Worm (Caenorhabditis elegans): ENCODE measurements around the gene josd-1.

The josd-1 gene

DNA sequence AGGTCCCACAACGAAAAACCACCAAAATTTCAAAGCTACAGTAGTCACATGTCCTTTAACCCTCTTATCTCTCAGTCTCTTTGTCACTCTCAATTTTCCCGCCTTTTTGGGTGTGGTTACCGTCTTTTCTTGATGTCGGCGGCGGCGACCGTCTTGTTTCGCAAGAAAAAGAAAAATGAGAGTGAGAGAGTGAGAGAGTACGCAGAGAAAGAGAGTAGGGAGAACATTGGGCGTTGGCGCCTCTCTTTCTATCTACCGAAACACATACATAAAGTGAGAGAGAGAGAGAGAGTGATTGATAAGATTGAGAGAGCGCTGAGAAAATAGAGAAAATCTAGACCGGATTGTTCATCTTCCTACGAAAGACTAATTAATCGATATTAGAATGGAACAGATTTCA is 39.5 kb downstream of the josd-1 start (continued):
- TF ChIP-seq gei-17 (GFP tag; optimal IDR thresholded peaks at IDR 0.05) (no peak), hlh-26 (GFP tag; conservative IDR thresholded peaks at IDR 0.05) (no peak), bed-1 (GFP tag; IDR thresholded peaks at IDR 0.05) (no peak), C06A6.2 (GFP tag; conservative IDR thresholded peaks at IDR 0.05) (peak; percentile 63), sea-2 (GFP tag; IDR thresholded peaks at IDR 0.05) (no peak), sdz-38 (tag; optimal IDR thresholded peaks at IDR 0.05) (no peak), unc-130 (GFP tag; optimal IDR thresholded peaks at IDR 0.05) (no peak), F10E7.11 (tag; optimal IDR thresholded peaks at IDR 0.05) (no peak), B0336.3 (GFP tag; IDR thresholded peaks at IDR 0.05) (peak; percentile 39; the same call in 1 of the 2 replicates), nfya-2 (GFP tag; IDR thresholded peaks at IDR 0.05) (no peak), snpc-1.3 (tag; optimal IDR thresholded peaks at IDR 0.05; ENCODE audit: insufficient read depth) (no peak), attf-6 (GFP tag; IDR thresholded peaks at IDR 0.05) (no peak), unc-62 (GFP tag; optimal IDR thresholded peaks at IDR 0.05) (no peak), snpc-1.1 (tag; optimal IDR thresholded peaks at IDR 0.05; ENCODE audit: insufficient read depth) (no peak), fkh-3 (tag; optimal IDR thresholded peaks at IDR 0.05) (no peak), Y53F4B.3 (GFP tag; IDR thresholded peaks at IDR 0.05) (no peak), nhr-120 (GFP tag; IDR thresholded peaks at IDR 0.05) (no peak), T07F8.4 (tag; optimal IDR thresholded peaks at IDR 0.05) (no peak), hsf-1 (GFP tag; IDR thresholded peaks at IDR 0.05) (no peak), lin-26 (GFP tag; IDR thresholded peaks at IDR 0.05) (no peak), F39B2.1 (GFP tag; IDR thresholded peaks at IDR 0.05) (no peak), K12H6.12 (tag; optimal IDR thresholded peaks at IDR 0.05) (no peak), tbp1 (GFP tag; optimal IDR thresholded peaks at IDR 0.05) (peak; percentile 46), B0035.1 (tag; optimal IDR thresholded peaks at IDR 0.05) (no peak), lir-1 (GFP tag; conservative IDR thresholded peaks at IDR 0.05) (no peak), atf-7 (tag; optimal IDR thresholded peaks at IDR 0.05) (peak; percentile 15), ztf-26 (tag; optimal IDR thresholded peaks at IDR 0.05) (peak; percentile 68), tlf-1 (GFP tag; optimal IDR thresholded peaks at IDR 0.05) (peak; percentile 17), lin-40 (tag; optimal IDR thresholded peaks at IDR 0.05) (peak; percentile 82), F52B5.7 (tag; optimal IDR thresholded peaks at IDR 0.05) (no peak), pbrm-1 (GFP tag; IDR thresholded peaks at IDR 0.05) (no peak), ZK185.1 (tag; optimal IDR thresholded peaks at IDR 0.05; ENCODE audit: poor library complexity, severe bottlenecking) (no peak), egl-18 (GFP tag; IDR thresholded peaks at IDR 0.05) (no peak), rec-8 (tag; optimal IDR thresholded peaks at IDR 0.05) (no peak), T26A5.8 (tag; optimal IDR thresholded peaks at IDR 0.05) (no peak), aptf-2 (GFP tag; conservative IDR thresholded peaks at IDR 0.05) (no peak), ets-4 (GFP tag; optimal IDR thresholded peaks at IDR 0.05) (peak; percentile 24), B0261.1 (tag; optimal IDR thresholded peaks at IDR 0.05) (no peak), madf-6 (GFP tag; IDR thresholded peaks at IDR 0.05) (no peak), C17E4.6 (GFP tag; IDR thresholded peaks at IDR 0.05) (no peak), lag-1 (GFP tag; IDR thresholded peaks at IDR 0.05) (no peak), him-1 (tag; optimal IDR thresholded peaks at IDR 0.05) (no peak), madf-8 (GFP tag; conservative IDR thresholded peaks at IDR 0.05) (no peak), attf-3 (GFP tag; conservative IDR thresholded peaks at IDR 0.05) (no peak), hlh-12 (tag; optimal IDR thresholded peaks at IDR 0.05) (no peak), zim-3 (tag; optimal IDR thresholded peaks at IDR 0.05) (no peak), let-607 (tag; optimal IDR thresholded peaks at IDR 0.05) (peak; percentile 23 to 41), cebp-1 (GFP tag; IDR thresholded peaks at IDR 0.05) (peak; percentile 85), cebp-1 (tag; optimal IDR thresholded peaks at IDR 0.05) (peak; percentile 92)
